Worm (Caenorhabditis elegans): Measurements from ENCODE around the gene C04E6.13.

DNA sequence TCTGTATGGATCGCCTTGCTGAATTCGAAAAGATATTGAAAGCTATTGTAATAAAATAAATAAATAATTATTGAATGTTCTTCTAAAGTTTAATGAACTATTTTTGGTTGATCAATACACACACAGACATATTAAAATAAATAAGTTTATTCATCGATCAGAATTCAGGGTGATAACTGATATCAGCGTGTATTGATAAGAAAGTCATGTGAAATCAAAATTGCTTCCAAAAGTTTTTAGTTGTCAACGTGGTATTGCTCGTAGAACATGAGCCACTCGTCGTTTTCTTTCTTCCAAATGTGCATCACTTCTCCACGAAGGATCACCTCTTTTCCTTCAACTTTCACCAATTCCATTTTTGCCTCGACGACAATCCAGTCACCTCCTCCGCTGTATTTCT is 30.1 kb upstream of the C04E6.13 start:
- TF ChIP-seq hif-1 (tag; optimal IDR thresholded peaks at IDR 0.05) = no peak
- TF ChIP-seq nhr-28 (tag; optimal IDR thresholded peaks at IDR 0.05) = no peak
- TF ChIP-seq ceh-20 (GFP tag; IDR thresholded peaks at IDR 0.05) = no peak
- no peak for TF ChIP-seq pha-4 (GFP tag; IDR thresholded peaks at IDR 0.05)
- TF ChIP-seq pha-4 (tag; optimal IDR thresholded peaks at IDR 0.05) = no peak
- no peak for TF ChIP-seq aha-1 (tag)
- no peak for TF ChIP-seq nhr-10 (tag; optimal IDR thresholded peaks at IDR 0.05)
- TF ChIP-seq unc-62 (GFP tag; optimal IDR thresholded peaks at IDR 0.05 in 1 of 2) = no peak
- TF ChIP-seq unc-62 (tag; optimal IDR thresholded peaks at IDR 0.05) = no peak
- no peak for TF ChIP-seq skn-1 (tag; optimal IDR thresholded peaks at IDR 0.05)
- no peak for TF ChIP-seq snpc-4 (tag; optimal IDR thresholded peaks at IDR 0.05)
- no peak for TF ChIP-seq ama-1 (optimal IDR thresholded peaks at IDR 0.05)
- no peak for TF ChIP-seq lsy-2 (tag; optimal IDR thresholded peaks at IDR 0.05)
- TF ChIP-seq nhr-76 (tag; optimal IDR thresholded peaks at IDR 0.05) = no peak
- TF ChIP-seq ces-1 (GFP tag; optimal IDR thresholded peaks at IDR 0.05) = no peak

All from whole organism, L4 larva.